Fruit fly (Drosophila melanogaster): Measurements from ENCODE around the gene CG43054.

Gene CG43054

dm6 chr2L:17650812-17651211 lies 23.2 kb downstream of the CG43054 start:
- TF ChIP-seq cic (GFP tag; optimal IDR thresholded peaks at IDR 0.05) (no peak), Mnt (GFP tag; optimal IDR thresholded peaks at IDR 0.05) (no peak), CG11617 (GFP tag; optimal IDR thresholded peaks at IDR 0.05) (no peak), CG7045 (GFP tag; optimal IDR thresholded peaks at IDR 0.05) (no peak), tj (GFP tag; optimal IDR thresholded peaks at IDR 0.05) (no peak), CG14711 (tag; optimal IDR thresholded peaks at IDR 0.05) (no peak), toe (GFP tag; optimal IDR thresholded peaks at IDR 0.05) (no peak), Crg-1 (GFP tag; optimal IDR thresholded peaks at IDR 0.05) (no peak), bab1 (GFP tag; optimal IDR thresholded peaks at IDR 0.05) (no peak), cnc (optimal IDR thresholded peaks at IDR 0.05) (no peak)

DNA sequence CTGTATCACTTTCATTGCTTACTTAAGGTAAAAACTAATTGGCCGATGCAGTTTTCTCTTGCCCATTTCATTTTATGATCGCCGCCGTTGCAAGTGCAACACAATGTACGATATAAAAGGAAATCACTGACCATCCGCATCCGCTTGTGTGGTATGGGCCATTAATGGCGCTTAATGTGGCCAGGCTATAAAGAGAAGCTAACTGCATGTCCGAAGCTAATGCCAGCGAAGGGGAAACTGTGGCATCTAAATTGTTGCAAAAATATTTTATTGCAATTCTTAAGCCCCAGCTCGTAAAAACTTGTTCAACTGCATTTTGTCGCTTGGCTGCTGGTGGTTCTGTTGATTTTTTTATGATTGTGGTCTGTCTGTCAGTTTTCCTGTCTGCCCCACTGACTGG lies 43.6 kb downstream of the CG43054 start:
- TF ChIP-seq tj (GFP tag; optimal IDR thresholded peaks at IDR 0.05) (no peak), Clk (GFP tag; optimal IDR thresholded peaks at IDR 0.05) (no peak), CG1620 (GFP tag; optimal IDR thresholded peaks at IDR 0.05) (no peak), CG33017 (tag; optimal IDR thresholded peaks at IDR 0.05) (no peak), Crg-1 (GFP tag; optimal IDR thresholded peaks at IDR 0.05) (no peak)

All from whole organism, adult.